Fruit fly (Drosophila melanogaster): ENCODE measurements around the gene CG31698.

dm6 chr2L:3183205-3183604 lies 9.6 kb upstream of the CG31698 start:
- TF ChIP-seq tai (GFP tag; optimal IDR thresholded peaks at IDR 0.05) (no peak), psq (GFP tag; optimal IDR thresholded peaks at IDR 0.05) (no peak), CG32264 (GFP tag; optimal IDR thresholded peaks at IDR 0.05) (no peak), Dfd (GFP tag; optimal IDR thresholded peaks at IDR 0.05) (no peak), Myc (optimal IDR thresholded peaks at IDR 0.05) (no peak), pan (optimal IDR thresholded peaks at IDR 0.05) (no peak)

Data from whole organism, wandering third instar larva.